Worm (Caenorhabditis elegans): ENCODE data around the gene fbxb-78.

DNA sequence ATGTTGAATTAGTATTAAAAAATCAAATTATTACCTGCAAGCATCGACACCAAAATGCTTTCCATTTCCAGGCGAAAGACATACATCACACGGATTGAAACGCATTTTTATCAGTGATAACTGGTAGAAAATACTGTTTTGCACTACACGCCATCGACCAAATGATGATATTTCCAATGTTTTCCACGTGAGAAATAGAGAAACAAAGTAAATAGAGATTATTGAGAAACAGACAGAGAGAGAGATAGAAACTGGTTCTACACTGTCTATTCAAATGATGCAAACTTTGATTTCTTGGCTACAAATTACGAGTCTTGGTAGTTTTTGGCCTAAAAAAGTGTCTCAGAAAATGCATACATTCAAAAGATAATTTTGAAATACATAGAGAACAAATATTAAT is 51.0 kb downstream of the fbxb-78 start, which contains the start of gene nhr-104:
- no peak for TF ChIP-seq hnd-1 (tag; optimal IDR thresholded peaks at IDR 0.05)
- no peak for TF ChIP-seq ets-7 (tag; optimal IDR thresholded peaks at IDR 0.05)
- TF ChIP-seq ama-1 (optimal IDR thresholded peaks at IDR 0.05): no peak
- no peak for TF ChIP-seq aly-1 (tag; optimal IDR thresholded peaks at IDR 0.05)
- no peak for TF ChIP-seq tbx-11 (GFP tag; IDR thresholded peaks at IDR 0.05)
- no peak for TF ChIP-seq tra-4 (tag; optimal IDR thresholded peaks at IDR 0.05)
- TF ChIP-seq scrt-1 (GFP tag; IDR thresholded peaks at IDR 0.05): no peak
- no peak for TF ChIP-seq ceh-36 (tag; optimal IDR thresholded peaks at IDR 0.05)
- TF ChIP-seq ceh-13 (GFP tag; optimal IDR thresholded peaks at IDR 0.05): no peak
- TF ChIP-seq flt-1 (GFP tag; IDR thresholded peaks at IDR 0.05): no peak
